Worm (Caenorhabditis elegans) whole organism, mixed stage, embryonic: ENCODE measurements around the gene Y80D4G.2.
A peak's percentile ranks its signal among the peaks of the same experiment; 100 is the strongest.

Experiments used
- M03D4.4 ChIP-seq: sonication (generic microtip); optimal IDR thresholded peaks from 2 replicates; lab custom pipeline; 2017; ENCODE audit warnings: mild to moderate bottlenecking, missing genetic modification characterization, missing compliant biosample characterization
- bed-3 ChIP-seq: fragments of 200-800 bp; sonication (Bioruptor generic); optimal IDR thresholded peaks from 3 replicates; lab custom pipeline; 2018; ENCODE audit warnings: mild to moderate bottlenecking, missing genetic modification characterization, moderate library complexity, missing compliant biosample characterization
- ceh-39 ChIP-seq: fragments of 150-350 bp; optimal IDR thresholded peaks from 2 replicates; lab custom pipeline; 2014; ENCODE audit warnings: missing biosample characterization, missing genetic modification characterization
- ceh-43 ChIP-seq: fragments of 200-800 bp; sonication (Bioruptor generic); optimal IDR thresholded peaks from 2 replicates; lab custom pipeline; 2018; ENCODE audit warnings: mild to moderate bottlenecking, missing genetic modification characterization, moderate library complexity, missing compliant biosample characterization
- ces-1 ChIP-seq: fragments of 150-350 bp; optimal IDR thresholded peaks from 2 replicates; lab custom pipeline; 2014; ENCODE audit warnings: missing biosample characterization, missing genetic modification reagents, missing genetic modification characterization
- cnd-1 ChIP-seq: fragments of 200-800 bp; sonication (Bioruptor generic); optimal IDR thresholded peaks from 2 replicates; lab custom pipeline; 2018; ENCODE audit warnings: mild to moderate bottlenecking, missing genetic modification characterization, missing compliant biosample characterization
- drap-1 ChIP-seq: fragments of 200-800 bp; sonication (Bioruptor generic); optimal IDR thresholded peaks from 3 replicates; lab custom pipeline; 2018; ENCODE audit warnings: mild to moderate bottlenecking, missing genetic modification characterization, missing compliant biosample characterization
- elt-1 ChIP-seq: sonication (generic microtip); optimal IDR thresholded peaks from 2 replicates; lab custom pipeline; 2017; ENCODE audit warnings: missing genetic modification characterization, mild to moderate bottlenecking, missing compliant biosample characterization, antibody characterized with exemption, moderate library complexity, borderline replicate concordance; ENCODE audit not compliant: insufficient read depth
- elt-3 ChIP-seq: fragments of 150-350 bp; optimal IDR thresholded peaks from 2 replicates; lab custom pipeline; 2014; ENCODE audit warnings: missing biosample characterization, missing genetic modification characterization
- flh-1 ChIP-seq: fragments of 200-800 bp; sonication (Bioruptor generic); optimal IDR thresholded peaks from 2 replicates; lab custom pipeline; 2018; ENCODE audit warnings: mild to moderate bottlenecking, missing genetic modification characterization, moderate library complexity, missing compliant biosample characterization
- ham-2 ChIP-seq: fragments of 200-800 bp; sonication (Bioruptor generic); optimal IDR thresholded peaks from 2 replicates; lab custom pipeline; 2018; ENCODE audit warnings: mild to moderate bottlenecking, missing genetic modification characterization, missing compliant biosample characterization
- hlh-1 ChIP-seq: fragments of 150-350 bp; optimal IDR thresholded peaks from 2 replicates; lab custom pipeline; 2014; ENCODE audit warnings: missing biosample characterization, missing genetic modification reagents, missing genetic modification characterization
- lin-13 ChIP-seq: fragments of 150-350 bp; optimal IDR thresholded peaks from 2 replicates; lab custom pipeline; 2014; ENCODE audit warnings: missing biosample characterization, missing genetic modification characterization
- lsy-2 ChIP-seq: fragments of 150-350 bp; optimal IDR thresholded peaks from 2 replicates; lab custom pipeline; 2014; ENCODE audit warnings: missing biosample characterization, missing genetic modification characterization
- mab-5 ChIP-seq: fragments of 150-350 bp; optimal IDR thresholded peaks from 2 replicates; lab custom pipeline; 2014; ENCODE audit warnings: missing biosample characterization, missing genetic modification characterization
- mep-1 ChIP-seq: fragments of 150-350 bp; optimal IDR thresholded peaks from 2 replicates; lab custom pipeline; 2017; ENCODE audit warnings: missing biosample characterization, missing genetic modification reagents, missing genetic modification characterization, inconsistent platforms
- mls-2 ChIP-seq: sonication (generic microtip); optimal IDR thresholded peaks from 2 replicates; lab custom pipeline; 2016; ENCODE audit warnings: mild to moderate bottlenecking, missing genetic modification characterization, moderate library complexity, missing compliant biosample characterization
- nhr-2 ChIP-seq: fragments of 150-350 bp; optimal IDR thresholded peaks from 2 replicates; lab custom pipeline; 2014; ENCODE audit warnings: missing biosample characterization, missing genetic modification characterization
- nhr-28 ChIP-seq: fragments of 150-350 bp; optimal IDR thresholded peaks from 2 replicates; lab custom pipeline; 2014; ENCODE audit warnings: missing biosample characterization, missing genetic modification characterization
- nhr-76 ChIP-seq: sonication (generic microtip); optimal IDR thresholded peaks from 2 replicates; lab custom pipeline; 2017; ENCODE audit warnings: missing biosample characterization, missing genetic modification characterization
- pha-4 ChIP-seq: fragments of 150-350 bp; optimal IDR thresholded peaks from 2 replicates; lab custom pipeline; 2018; ENCODE audit warnings: missing biosample characterization, missing genetic modification reagents, missing genetic modification characterization
- sem-2 ChIP-seq: fragments of 200-800 bp; sonication (Bioruptor generic); optimal IDR thresholded peaks from 2 replicates; lab custom pipeline; 2018; ENCODE audit warnings: mild to moderate bottlenecking, missing genetic modification characterization, missing compliant biosample characterization
- snpc-4 ChIP-seq: fragments of 150-350 bp; optimal IDR thresholded peaks from 2 replicates; lab custom pipeline; 2014; ENCODE audit warnings: missing biosample characterization, missing genetic modification characterization
- sptf-1 ChIP-seq: sonication (generic microtip); optimal IDR thresholded peaks from 2 replicates; lab custom pipeline; 2017; ENCODE audit warnings: mild to moderate bottlenecking, missing genetic modification characterization, moderate library complexity, missing compliant biosample characterization
- tbx-8 ChIP-seq: fragments of 200-800 bp; sonication (Bioruptor generic); optimal IDR thresholded peaks from 2 replicates; lab custom pipeline; 2018; ENCODE audit warnings: mild to moderate bottlenecking, missing genetic modification characterization, moderate library complexity, missing compliant biosample characterization
- unc-120 ChIP-seq: sonication (generic microtip); optimal IDR thresholded peaks from 2 replicates; lab custom pipeline; 2017; ENCODE audit warnings: missing genetic modification characterization, missing compliant biosample characterization; ENCODE audit not compliant: poor library complexity, severe bottlenecking
- unc-39 ChIP-seq: fragments of 150-350 bp; optimal IDR thresholded peaks from 2 replicates; lab custom pipeline; 2014; ENCODE audit warnings: missing biosample characterization, missing genetic modification characterization
- unc-62 ChIP-seq: fragments of 150-350 bp; optimal IDR thresholded peaks from 2 replicates; lab custom pipeline; 2014; ENCODE audit warnings: missing biosample characterization, missing genetic modification reagents, missing genetic modification characterization
- ztf-11 ChIP-seq: fragments of 150-350 bp; optimal IDR thresholded peaks from 2 replicates; lab custom pipeline; 2014; ENCODE audit warnings: missing biosample characterization, missing genetic modification characterization

Gene Y80D4G.2

DNA sequence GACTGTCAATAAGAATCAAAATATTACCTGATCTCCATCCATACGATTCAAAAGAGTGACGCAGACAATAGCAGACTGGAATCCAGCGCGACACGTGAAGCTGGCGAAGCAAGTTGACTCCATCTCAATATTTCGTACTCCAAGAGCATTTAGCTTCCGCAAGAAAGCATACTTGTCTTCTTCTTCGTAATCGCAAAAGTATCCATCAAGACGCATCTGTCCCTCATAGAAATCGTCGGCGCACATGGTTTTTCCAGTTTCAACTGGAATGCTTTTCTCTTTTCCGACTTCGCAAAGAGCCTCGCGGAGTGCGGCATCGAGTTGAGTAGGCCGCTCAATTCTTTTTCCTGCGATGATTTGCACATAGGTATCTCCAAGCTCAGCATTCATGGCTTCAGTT lies 47.0 kb upstream of the Y80D4G.2 start:
- no peak for TF ChIP-seq ceh-39 (tag; lab: Kevin White, UChicago)
- no peak for TF ChIP-seq sem-2 (GFP tag; lab: Kevin White, UChicago)
- TF ChIP-seq unc-39 (tag; lab: Kevin White, UChicago) = no peak
- TF ChIP-seq unc-62 = no peak
- TF ChIP-seq pha-4 (tag; lab: Kevin White, UChicago) = no peak
- no peak for TF ChIP-seq snpc-4
- TF ChIP-seq elt-1 (tag; lab: Kevin White, UChicago) = no peak
- TF ChIP-seq elt-3 (tag; lab: Kevin White, UChicago) = no peak
- no peak for TF ChIP-seq ztf-11 (tag; lab: Kevin White, UChicago)
- TF ChIP-seq M03D4.4 (tag; lab: Kevin White, UChicago) = no peak

ce11 chrIII:7625086-7625485 lies 30.7 kb upstream of the Y80D4G.2 start, which contains the start of gene fbn-1:
TSS of gene fbn-1 (plus strand) at chrIII:7625386.
- TF ChIP-seq ces-1 (GFP tag; lab: Kevin White, UChicago) (no peak), unc-39 (tag; lab: Kevin White, UChicago) (no peak), sem-2 (GFP tag; lab: Kevin White, UChicago) (no peak), mep-1 (tag; lab: Kevin White, UChicago) (no peak), tbx-8 (no peak), unc-120 (tag; lab: Kevin White, UChicago) (no peak), ceh-43 (no peak), mls-2 (tag; lab: Kevin White, UChicago) (no peak), elt-1 (tag; lab: Kevin White, UChicago) (no peak), flh-1 (no peak), sptf-1 (tag; lab: Kevin White, UChicago) (no peak), ztf-11 (tag; lab: Kevin White, UChicago) (no peak), hlh-1 (tag; lab: Kevin White, UChicago) (no peak), pha-4 (tag; lab: Kevin White, UChicago) (no peak)

ce11 chrIII:7622922-7623321 lies 28.5 kb upstream of the Y80D4G.2 start:
- no peak for TF ChIP-seq hlh-1 (tag; lab: Kevin White, UChicago)
- peak; percentile 38 for TF ChIP-seq ham-2 (GFP tag; lab: Kevin White, UChicago)
- no peak for TF ChIP-seq cnd-1
- peak; percentile 32 for TF ChIP-seq elt-1 (tag; lab: Kevin White, UChicago)

ce11 chrIII:7621355-7621754 lies 27.0 kb upstream of the Y80D4G.2 start:
- no peak for TF ChIP-seq bed-3 (GFP tag; lab: Kevin White, UChicago)
- TF ChIP-seq elt-1 (tag; lab: Kevin White, UChicago) = peak; percentile 31
- TF ChIP-seq lin-13 (tag; lab: Kevin White, UChicago) = no peak
- peak; percentile 29 for TF ChIP-seq unc-62
- peak; percentile 75 for TF ChIP-seq nhr-2 (tag; lab: Kevin White, UChicago)

DNA sequence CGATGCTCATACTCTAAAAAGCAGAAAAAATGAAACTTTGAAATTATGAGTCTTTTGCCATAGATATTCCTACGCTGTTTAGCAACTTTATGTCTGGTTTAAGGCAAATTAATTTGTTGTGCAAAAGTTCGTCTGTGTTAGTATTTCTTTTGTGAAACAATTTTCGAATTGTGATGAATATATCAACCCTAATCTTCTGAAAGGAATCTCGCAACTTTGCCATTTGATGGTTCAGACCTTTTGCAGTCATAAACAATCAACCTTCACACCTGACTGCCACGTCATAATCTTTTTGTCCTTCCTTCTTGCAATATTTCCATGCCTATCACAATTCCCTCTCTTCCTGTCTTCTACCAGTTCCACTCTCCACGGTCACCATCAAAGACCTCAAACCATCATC lies 25.5 kb upstream of the Y80D4G.2 start:
- TF ChIP-seq bed-3 (GFP tag; lab: Kevin White, UChicago) = no peak
- no peak for TF ChIP-seq cnd-1
- TF ChIP-seq drap-1 (GFP tag; lab: Kevin White, UChicago) = no peak
- TF ChIP-seq mab-5 (tag; lab: Kevin White, UChicago) = no peak
- TF ChIP-seq lin-13 (tag; lab: Kevin White, UChicago) = no peak
- no peak for TF ChIP-seq sptf-1 (tag; lab: Kevin White, UChicago)
- no peak for TF ChIP-seq unc-120 (tag; lab: Kevin White, UChicago)
- no peak for TF ChIP-seq sem-2 (GFP tag; lab: Kevin White, UChicago)
- no peak for TF ChIP-seq tbx-8
- no peak for TF ChIP-seq elt-1 (tag; lab: Kevin White, UChicago)
- TF ChIP-seq ces-1 (GFP tag; lab: Kevin White, UChicago) = no peak
- TF ChIP-seq nhr-28 (tag; lab: Kevin White, UChicago) = no peak
- TF ChIP-seq mep-1 (tag; lab: Kevin White, UChicago) = no peak
- no peak for TF ChIP-seq ham-2 (GFP tag; lab: Kevin White, UChicago)
- TF ChIP-seq hlh-1 (tag; lab: Kevin White, UChicago) = no peak
- no peak for TF ChIP-seq nhr-76 (tag; lab: Kevin White, UChicago)
- TF ChIP-seq unc-39 (tag; lab: Kevin White, UChicago) = no peak
- TF ChIP-seq snpc-4 = no peak
- no peak for TF ChIP-seq lsy-2 (tag; lab: Kevin White, UChicago)
